Worm (Caenorhabditis elegans) whole organism, mixed stage, embryonic: ENCODE results near the gene ZC404.15.

Experiments used
- ceh-83 ChIP-seq: fragments of 200-800 bp; sonication (Bioruptor generic); optimal IDR thresholded peaks from 2 replicates; lab custom pipeline; 2018; ENCODE audit warnings: mild to moderate bottlenecking, missing genetic modification characterization, missing compliant biosample characterization
- elt-1 ChIP-seq: sonication (generic microtip); optimal IDR thresholded peaks from 2 replicates; lab custom pipeline; 2017; ENCODE audit warnings: missing genetic modification characterization, mild to moderate bottlenecking, missing compliant biosample characterization, antibody characterized with exemption, moderate library complexity, borderline replicate concordance; ENCODE audit not compliant: insufficient read depth
- lsy-2 ChIP-seq: fragments of 150-350 bp; optimal IDR thresholded peaks from 2 replicates; lab custom pipeline; 2014; ENCODE audit warnings: missing biosample characterization, missing genetic modification characterization
- nhr-237 ChIP-seq: fragments of 150-350 bp; optimal IDR thresholded peaks from 2 replicates; lab custom pipeline; 2014; ENCODE audit warnings: missing biosample characterization, missing genetic modification characterization
- snpc-4 ChIP-seq: fragments of 150-350 bp; optimal IDR thresholded peaks from 2 replicates; lab custom pipeline; 2014; ENCODE audit warnings: missing biosample characterization, missing genetic modification characterization
- unc-39 ChIP-seq: fragments of 150-350 bp; optimal IDR thresholded peaks from 2 replicates; lab custom pipeline; 2014; ENCODE audit warnings: missing biosample characterization, missing genetic modification characterization
- ztf-11 ChIP-seq: fragments of 150-350 bp; optimal IDR thresholded peaks from 2 replicates; lab custom pipeline; 2014; ENCODE audit warnings: missing biosample characterization, missing genetic modification characterization

DNA sequence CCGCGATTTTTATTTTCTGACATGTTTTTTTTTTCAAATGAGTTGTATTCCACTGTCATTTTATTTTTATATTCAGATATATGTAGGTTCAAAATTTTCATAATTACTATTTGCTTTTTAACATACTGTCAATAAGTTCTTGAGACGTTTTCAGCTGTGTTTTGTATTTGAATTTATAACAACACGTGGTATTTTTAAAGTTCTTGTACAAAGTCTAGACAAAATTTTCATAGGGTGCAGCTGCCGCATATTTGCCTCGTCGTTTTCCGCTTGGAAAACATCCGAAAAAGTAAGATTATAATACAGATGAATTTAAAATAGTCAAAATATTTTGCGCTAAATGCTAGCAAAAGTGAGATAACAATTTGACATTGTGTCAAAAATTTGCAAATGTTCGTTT, 48.5 kb downstream of the ZC404.15 start, which contains the start of gene dmsr-15:
- no peak for TF ChIP-seq nhr-237 (tag; lab: Kevin White, UChicago)
- no peak for TF ChIP-seq snpc-4 (tag; lab: Kevin White, UChicago)
- no peak for TF ChIP-seq ztf-11 (tag; lab: Kevin White, UChicago)
- TF ChIP-seq unc-39 (tag; lab: Kevin White, UChicago) = no peak
- TF ChIP-seq lsy-2 (tag; lab: Kevin White, UChicago) = no peak
- TF ChIP-seq elt-1 = no peak
- no peak for TF ChIP-seq ceh-83 (GFP tag; lab: Kevin White, UChicago)
